Fruit fly (Drosophila melanogaster): Measurements from ENCODE around the gene RhoL.
A peak's percentile ranks its signal among the peaks of the same experiment; 100 is the strongest.

The RhoL gene

DNA sequence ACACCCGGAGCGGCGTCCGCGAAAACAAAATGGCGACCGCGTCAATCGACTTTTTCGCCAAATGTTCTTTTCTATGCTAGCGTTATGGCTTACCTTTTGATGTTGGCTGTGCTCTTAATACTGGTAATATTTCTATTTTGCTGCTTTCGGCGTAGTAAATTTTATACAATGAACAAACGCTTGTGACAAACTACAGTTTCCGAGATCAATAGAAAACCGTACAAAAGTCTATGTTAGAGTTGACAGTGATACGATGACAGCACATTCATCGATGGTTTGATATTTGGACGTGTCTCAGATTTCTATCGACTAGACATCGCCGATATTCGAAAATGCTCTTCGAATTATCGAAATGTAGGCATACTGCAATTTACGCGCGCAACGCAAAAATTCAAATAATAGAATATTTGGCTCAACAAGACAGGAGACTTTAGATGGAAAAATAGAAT is 7.7 kb upstream of the RhoL start, which contains the start of gene rump:
Gene rump, minus strand, starts transcription at position 255 of the 449 bp plus-strand sequence.
- TF ChIP-seq tgo (GFP tag; IDR thresholded peaks at IDR 0.05) (no peak), CG16863 (GFP tag; optimal IDR thresholded peaks at IDR 0.05) (peak; percentile 2), CG7271 (tag; optimal IDR thresholded peaks at IDR 0.05) (peak; percentile 33), CG12391 (tag; optimal IDR thresholded peaks at IDR 0.05) (peak; percentile 7), crc (GFP tag; optimal IDR thresholded peaks at IDR 0.05) (no peak), bsh (GFP tag; optimal IDR thresholded peaks at IDR 0.05) (peak in 1 of 2 experiments; percentile 13), pho (GFP tag; optimal IDR thresholded peaks at IDR 0.05) (peak; percentile 16), CG13624 (GFP tag; optimal IDR thresholded peaks at IDR 0.05) (peak; percentile 48), pfk (GFP tag; optimal IDR thresholded peaks at IDR 0.05) (no peak), sna (GFP tag; IDR thresholded peaks at IDR 0.05; ENCODE audit: partially characterized antibody) (no peak), CG2120 (GFP tag; optimal IDR thresholded peaks at IDR 0.05) (peak; percentile 33), CG10366 (GFP tag; IDR thresholded peaks at IDR 0.05) (no peak), CG14710 (tag; optimal IDR thresholded peaks at IDR 0.05) (peak; percentile 77), Sin3A (optimal IDR thresholded peaks at IDR 0.05) (peak; percentile 56), gro (GFP tag; optimal IDR thresholded peaks at IDR 0.05) (peak; percentile 49), run (tag; optimal IDR thresholded peaks at IDR 0.05) (no peak), Oaz (GFP tag; IDR thresholded peaks at IDR 0.05) (no peak), CG7357 (GFP tag; IDR thresholded peaks at IDR 0.05) (no peak), CG14050 (GFP tag; IDR thresholded peaks at IDR 0.05) (no peak), CG15514 (GFP tag; optimal IDR thresholded peaks at IDR 0.05) (peak; percentile 58), D19B (GFP tag; optimal IDR thresholded peaks at IDR 0.05) (no peak), CG10979 (tag; optimal IDR thresholded peaks at IDR 0.05) (no peak), YL-1 (GFP tag; optimal IDR thresholded peaks at IDR 0.05) (peak; percentile 92), gt (GFP tag; IDR thresholded peaks at IDR 0.05) (no peak), pum (GFP tag; optimal IDR thresholded peaks at IDR 0.05) (no peak), gcm (GFP tag; optimal IDR thresholded peaks at IDR 0.05) (no peak), zfh1 (GFP tag; IDR thresholded peaks at IDR 0.05) (no peak), NFAT (GFP tag; IDR thresholded peaks at IDR 0.05) (no peak), CG7745 (tag; optimal IDR thresholded peaks at IDR 0.05) (peak; percentile 1), Mad (GFP tag; optimal IDR thresholded peaks at IDR 0.05) (no peak), dan (GFP tag; IDR thresholded peaks at IDR 0.05) (no peak), Abd-B (GFP tag; optimal IDR thresholded peaks at IDR 0.05) (no peak), gsb (GFP tag; IDR thresholded peaks at IDR 0.05) (no peak), lilli (GFP tag; optimal IDR thresholded peaks at IDR 0.05) (peak; percentile 43), CG3838 (GFP tag; optimal IDR thresholded peaks at IDR 0.05) (no peak), CG10565 (GFP tag; optimal IDR thresholded peaks at IDR 0.05) (no peak), zen (tag; optimal IDR thresholded peaks at IDR 0.05) (peak; percentile 43), peb (GFP tag; IDR thresholded peaks at IDR 0.05) (no peak), E2f1 (GFP tag; IDR thresholded peaks at IDR 0.05) (no peak), CG17912 (GFP tag; optimal IDR thresholded peaks at IDR 0.05) (no peak), luna (GFP tag; optimal IDR thresholded peaks at IDR 0.05) (no peak), sob (GFP tag; IDR thresholded peaks at IDR 0.05) (no peak), HLH4C (GFP tag; IDR thresholded peaks at IDR 0.05; ENCODE audit: partially characterized antibody) (no peak), CG4360 (GFP tag; IDR thresholded peaks at IDR 0.05) (no peak), grau (tag; optimal IDR thresholded peaks at IDR 0.05) (peak; percentile 34), Gug (GFP tag; IDR thresholded peaks at IDR 0.05) (no peak; the same call in 3 of the 4 replicates), Jarid2 (GFP tag; optimal IDR thresholded peaks at IDR 0.05) (no peak), CG14441 (GFP tag; IDR thresholded peaks at IDR 0.05) (no peak), CG2202 (tag; optimal IDR thresholded peaks at IDR 0.05) (no peak), amos (GFP tag; IDR thresholded peaks at IDR 0.05; ENCODE audit: partially characterized antibody) (no peak), CG31441 (GFP tag; IDR thresholded peaks at IDR 0.05) (no peak), her (GFP tag; optimal IDR thresholded peaks at IDR 0.05) (peak; percentile 8)
